Fruit fly (Drosophila melanogaster): ENCODE measurements around the gene Ssb-c31a.

Gene Ssb-c31a

dm6 chr2L:8239712-8240245 is 28.6 kb downstream of the Ssb-c31a start, which contains the start of gene Pvr (continued):
- TF ChIP-seq CG3726 (GFP tag; IDR thresholded peaks at IDR 0.05) (no peak), CG6272 (GFP tag; IDR thresholded peaks at IDR 0.05) (no peak), CG17186 (GFP tag; optimal IDR thresholded peaks at IDR 0.05) (peak; percentile 65), CG10267 (tag; optimal IDR thresholded peaks at IDR 0.05) (peak; percentile 42), CG12391 (tag; optimal IDR thresholded peaks at IDR 0.05) (peak; percentile 2), CG18011 (GFP tag; optimal IDR thresholded peaks at IDR 0.05) (no peak), CG17385 (GFP tag; optimal IDR thresholded peaks at IDR 0.05) (peak; percentile 11), Dref (GFP tag; IDR thresholded peaks at IDR 0.05) (peak; percentile 83), gro (GFP tag; optimal IDR thresholded peaks at IDR 0.05) (no peak), zen2 (GFP tag; IDR thresholded peaks at IDR 0.05; ENCODE audit: partially characterized antibody) (peak; percentile 95), CG34376 (GFP tag; optimal IDR thresholded peaks at IDR 0.05) (peak; percentile 2), Dad (GFP tag; optimal IDR thresholded peaks at IDR 0.05) (peak; percentile 23), sna (GFP tag; IDR thresholded peaks at IDR 0.05; ENCODE audit: partially characterized antibody) (peak; percentile 96), otp (GFP tag; IDR thresholded peaks at IDR 0.05) (0 out of 3 replicates have a peak, but pooled peaks have one; percentile 8), CG14860 (GFP tag; IDR thresholded peaks at IDR 0.05; ENCODE audit: partially characterized antibody) (peak; percentile 94), CG18476 (GFP tag; optimal IDR thresholded peaks at IDR 0.05) (peak; percentile 36), shn (GFP tag; optimal IDR thresholded peaks at IDR 0.05) (no peak), tna (GFP tag; IDR thresholded peaks at IDR 0.05; ENCODE audit: partially characterized antibody) (peak; percentile 89), tup (GFP tag; optimal IDR thresholded peaks at IDR 0.05) (no peak), CG10462 (GFP tag; optimal IDR thresholded peaks at IDR 0.05) (no peak), Sin3A (optimal IDR thresholded peaks at IDR 0.05) (peak; percentile 82), CG43689 (GFP tag; IDR thresholded peaks at IDR 0.05) (no peak), tgo (GFP tag; IDR thresholded peaks at IDR 0.05) (no peak), nmo (GFP tag; optimal IDR thresholded peaks at IDR 0.05) (peak; percentile 67), Hr51 (GFP tag; optimal IDR thresholded peaks at IDR 0.05) (no peak), Ada2b (GFP tag; IDR thresholded peaks at IDR 0.05) (no peak), Max (GFP tag; optimal IDR thresholded peaks at IDR 0.05) (peak; percentile 4), HLHmδ (GFP tag; optimal IDR thresholded peaks at IDR 0.05) (peak; percentile 19), CG3163 (GFP tag; optimal IDR thresholded peaks at IDR 0.05) (no peak), tll (GFP tag; optimal IDR thresholded peaks at IDR 0.05) (peak in 1 of 2 experiments; percentile 14), CG42726 (GFP tag; IDR thresholded peaks at IDR 0.05; ENCODE audit: partially characterized antibody) (peak; percentile 90), Sry-δ (GFP tag; optimal IDR thresholded peaks at IDR 0.05) (peak; percentile 93), MTF-1 (GFP tag; optimal IDR thresholded peaks at IDR 0.05; ENCODE audit: borderline replicate concordance) (peak; percentile 28), Myb (GFP tag; optimal IDR thresholded peaks at IDR 0.05) (peak; percentile 97)

- TF ChIP-seq CG30020 (tag; optimal IDR thresholded peaks at IDR 0.05), result no peak
- TF ChIP-seq CG4820 (GFP tag; optimal IDR thresholded peaks at IDR 0.05), result no peak
- no peak for TF ChIP-seq CG4360 (GFP tag; IDR thresholded peaks at IDR 0.05)
- no peak for TF ChIP-seq CG6654 (GFP tag; optimal IDR thresholded peaks at IDR 0.05)
- TF ChIP-seq HLHmδ (GFP tag; optimal IDR thresholded peaks at IDR 0.05), result no peak
- no peak for TF ChIP-seq Rfx (GFP tag; IDR thresholded peaks at IDR 0.05)
- no peak for TF ChIP-seq CG13624 (GFP tag; optimal IDR thresholded peaks at IDR 0.05)
These were observed 30.6 kb downstream of the Ssb-c31a start, which contains the start of gene Spn28F for dm6 chr2L:8241700-8242099. TSS of gene Spn28F (minus strand) at chr2L:8241800.

Measured in whole organism, embryonic.